Fruit fly (Drosophila melanogaster) whole organism, embryonic: ENCODE results near the gene RpS8.

ENCODE experiments used
- Abd-B ChIP-seq: fragments of 200-800 bp; sonication (Bioruptor generic); optimal IDR thresholded peaks from 2 replicates; lab custom pipeline; 2018; ENCODE audit warnings: missing biosample characterization, mild to moderate bottlenecking, missing genetic modification characterization, moderate library complexity
- Atf3 ChIP-seq: fragments of 200-800 bp; sonication (Bioruptor generic); optimal IDR thresholded peaks from 3 replicates; lab custom pipeline; 2016; ENCODE audit warnings: missing biosample characterization, missing genetic modification characterization
- CG10366 ChIP-seq: fragments of 200-800 bp; sonication (Bioruptor generic); IDR thresholded peaks from 2 replicates; pipeline ENCODE4 v1.3.6; 2022; ENCODE audit warnings: missing biosample characterization, missing genetic modification characterization
- CG10654 ChIP-seq: fragments of 200-800 bp; sonication (Bioruptor generic); optimal IDR thresholded peaks from 2 replicates; lab custom pipeline; 2016; ENCODE audit warnings: missing biosample characterization, missing genetic modification characterization
- CG11247 ChIP-seq: fragments of 200-800 bp; sonication (Bioruptor generic); IDR thresholded peaks from 2 replicates; pipeline ENCODE4 v1.3.6; 2022; ENCODE audit warnings: missing biosample characterization, missing genetic modification characterization
- CG11398 ChIP-seq: fragments of 200-800 bp; sonication (Bioruptor generic); optimal IDR thresholded peaks from 2 replicates; lab custom pipeline; 2016; ENCODE audit warnings: missing biosample characterization, missing genetic modification characterization
- CG11696 ChIP-seq: fragments of 200-800 bp; sonication (Bioruptor generic); IDR thresholded peaks from 2 replicates; pipeline ENCODE4 v1.3.6; 2022; ENCODE audit warnings: missing biosample characterization, missing genetic modification characterization
- CG12391 ChIP-seq: fragments of 200-800 bp; sonication (Bioruptor generic); optimal IDR thresholded peaks from 3 replicates; lab custom pipeline; 2018; ENCODE audit warnings: missing biosample characterization, mild to moderate bottlenecking, missing genetic modification characterization, moderate library complexity
- CG14710 ChIP-seq: fragments of 200-800 bp; sonication (Bioruptor generic); optimal IDR thresholded peaks from 3 replicates; lab custom pipeline; 2019; ENCODE audit warnings: missing biosample characterization, mild to moderate bottlenecking, missing genetic modification characterization, moderate library complexity
- CG15601 ChIP-seq: fragments of 200-800 bp; sonication (Bioruptor generic); optimal IDR thresholded peaks from 3 replicates; lab custom pipeline; 2019; ENCODE audit warnings: missing biosample characterization, mild to moderate bottlenecking, missing genetic modification characterization, moderate library complexity
- CG17186 ChIP-seq: fragments of 200-800 bp; sonication (Bioruptor generic); optimal IDR thresholded peaks from 3 replicates; lab custom pipeline; 2017; ENCODE audit warnings: missing biosample characterization, missing genetic modification reagents, missing genetic modification characterization
- CG17912 ChIP-seq: fragments of 200-800 bp; sonication (Bioruptor generic); optimal IDR thresholded peaks from 2 replicates; lab custom pipeline; 2018; ENCODE audit warnings: missing biosample characterization, mild to moderate bottlenecking, missing genetic modification characterization
- CG1832 ChIP-seq: fragments of 200-800 bp; sonication (Bioruptor generic); optimal IDR thresholded peaks from 2 replicates; lab custom pipeline; 2017; ENCODE audit warnings: missing biosample characterization, mild to moderate bottlenecking, missing genetic modification characterization, inconsistent platforms
- CG18764 ChIP-seq: fragments of 200-800 bp; sonication (Bioruptor generic); optimal IDR thresholded peaks from 3 replicates; lab custom pipeline; 2016; ENCODE audit warnings: missing biosample characterization, missing genetic modification characterization
- CG4360 ChIP-seq: fragments of 200-800 bp; sonication (Bioruptor generic); IDR thresholded peaks from 2 replicates; pipeline ENCODE4 v1.3.6; 2022; ENCODE audit warnings: missing biosample characterization, missing genetic modification characterization
- CG4617 ChIP-seq: fragments of 200-800 bp; sonication (Bioruptor generic); optimal IDR thresholded peaks from 3 replicates; lab custom pipeline; 2016; ENCODE audit warnings: missing biosample characterization, missing genetic modification characterization, borderline replicate concordance
- CG6791 ChIP-seq: fragments of 200-800 bp; sonication (Bioruptor generic); IDR thresholded peaks from 3 replicates; pipeline ENCODE4 v1.3.6; 2022; ENCODE audit warnings: missing biosample characterization, missing genetic modification characterization; ENCODE audit not compliant: partially characterized antibody
- CG7271 ChIP-seq: fragments of 200-800 bp; sonication (Bioruptor generic); optimal IDR thresholded peaks from 2 replicates; lab custom pipeline; 2018; ENCODE audit warnings: missing biosample characterization, mild to moderate bottlenecking, missing genetic modification characterization, moderate library complexity
- CG7745 ChIP-seq: fragments of 200-800 bp; sonication (Bioruptor generic); optimal IDR thresholded peaks from 2 replicates; lab custom pipeline; 2018; ENCODE audit warnings: missing biosample characterization, mild to moderate bottlenecking, missing genetic modification characterization, moderate library complexity
- CG7839 ChIP-seq: fragments of 200-800 bp; sonication (Bioruptor generic); optimal IDR thresholded peaks from 3 replicates; lab custom pipeline; 2018; ENCODE audit warnings: missing biosample characterization, mild to moderate bottlenecking, missing genetic modification characterization, moderate library complexity
- CoRest ChIP-seq: fragments of 200-800 bp; sonication (Bioruptor generic); optimal IDR thresholded peaks from 3 replicates; lab custom pipeline; 2018; ENCODE audit warnings: missing biosample characterization, mild to moderate bottlenecking, missing genetic modification characterization, moderate library complexity
- Doc3 ChIP-seq: fragments of 200-800 bp; sonication (Bioruptor generic); IDR thresholded peaks from 3 replicates; pipeline ENCODE4 v1.3.6; 2022; ENCODE audit warnings: missing biosample characterization, missing genetic modification characterization; ENCODE audit not compliant: partially characterized antibody
- Max ChIP-seq: fragments of 200-800 bp; sonication (Bioruptor generic); optimal IDR thresholded peaks from 2 replicates; lab custom pipeline; 2016; ENCODE audit warnings: missing biosample characterization, mild to moderate bottlenecking, missing genetic modification characterization
- Meics ChIP-seq: fragments of 200-800 bp; sonication (Bioruptor generic); optimal IDR thresholded peaks from 2 replicates; lab custom pipeline; 2017; ENCODE audit warnings: missing biosample characterization, mild to moderate bottlenecking, missing genetic modification characterization
- Pdp1 ChIP-seq, 2 experiments: fragments of 200-800 bp; sonication (Bioruptor generic); optimal IDR thresholded peaks; 3 replicates each; lab custom pipeline; 2016; ENCODE audit warnings: missing biosample characterization in 2 of 2, missing genetic modification characterization in 2 of 2, mild to moderate bottlenecking in 1 of 2, moderate library complexity in 1 of 2
- Ravus ChIP-seq: fragments of 200-800 bp; sonication (Bioruptor generic); IDR thresholded peaks from 2 replicates; pipeline ENCODE4 v1.3.6; 2022; ENCODE audit warnings: missing biosample characterization, missing genetic modification characterization
- Ssrp ChIP-seq: fragments of 200-800 bp; sonication (Bioruptor generic); optimal IDR thresholded peaks from 2 replicates; lab custom pipeline; 2018; ENCODE audit warnings: missing biosample characterization, mild to moderate bottlenecking, missing genetic modification characterization, moderate library complexity
- Tbp ChIP-seq: fragments of >200 bp; optimal IDR thresholded peaks from 2 replicates; lab custom pipeline; 2018; ENCODE audit warnings: missing biosample characterization, missing genetic modification characterization
- Trl ChIP-seq, 3 experiments: fragments of >200 bp in 2 of 3; fragments of 200-800 bp in 1 of 3; sonication (Bioruptor generic) in 1 of 3; optimal IDR thresholded peaks; 2 replicates in 1 of 3; 3 replicates in 2 of 3; lab custom pipeline; 2016 to 2017; ENCODE audit warnings: missing biosample characterization in 1 of 3, missing genetic modification characterization in 1 of 3
- Usf ChIP-seq: fragments of 200-800 bp; sonication (Bioruptor generic); optimal IDR thresholded peaks from 2 replicates; lab custom pipeline; 2017; ENCODE audit warnings: missing genotype, missing biosample characterization, missing genetic modification characterization
- Vsx1 ChIP-seq: fragments of 200-800 bp; sonication (Bioruptor generic); optimal IDR thresholded peaks from 2 replicates; lab custom pipeline; 2017; ENCODE audit warnings: missing biosample characterization, mild to moderate bottlenecking, missing genetic modification characterization, missing genetic modification reagents
- bcd ChIP-seq: fragments of 200-800 bp; sonication (Bioruptor generic); optimal IDR thresholded peaks from 2 replicates; lab custom pipeline; 2017; ENCODE audit warnings: missing biosample characterization, mild to moderate bottlenecking, missing genetic modification characterization
- cwo ChIP-seq: fragments of 200-800 bp; sonication (Bioruptor generic); optimal IDR thresholded peaks from 3 replicates; lab custom pipeline; 2017; ENCODE audit warnings: missing biosample characterization, missing genetic modification characterization, mild to moderate bottlenecking, moderate library complexity, missing genetic modification reagents
- danr ChIP-seq: fragments of 200-800 bp; sonication (Bioruptor generic); IDR thresholded peaks from 2 replicates; pipeline ENCODE4 v1.3.6; 2022; ENCODE audit warnings: missing biosample characterization, missing genetic modification characterization
- disco-r ChIP-seq: fragments of 200-800 bp; sonication (Bioruptor generic); optimal IDR thresholded peaks from 2 replicates; lab custom pipeline; 2016; ENCODE audit warnings: missing biosample characterization, missing genetic modification characterization
- dysf ChIP-seq: fragments of 200-800 bp; sonication (Bioruptor generic); IDR thresholded peaks from 3 replicates; pipeline ENCODE4 v1.3.6; 2022; ENCODE audit warnings: missing biosample characterization, missing genetic modification characterization
- ftz-f1 ChIP-seq: fragments of 200-800 bp; sonication (Bioruptor generic); optimal IDR thresholded peaks from 2 replicates; lab custom pipeline; 2016; ENCODE audit warnings: missing biosample characterization, missing genetic modification characterization
- gce ChIP-seq: fragments of 200-800 bp; sonication (Bioruptor generic); IDR thresholded peaks from 3 replicates; pipeline ENCODE4 v1.3.6; 2022; ENCODE audit warnings: missing biosample characterization, missing genetic modification characterization
- gt ChIP-seq: fragments of 200-800 bp; sonication (Bioruptor generic); IDR thresholded peaks from 2 replicates; pipeline ENCODE4 v1.3.6; 2022; ENCODE audit warnings: missing biosample characterization, missing genetic modification characterization
- ham ChIP-seq: fragments of 200-800 bp; sonication (Bioruptor generic); IDR thresholded peaks from 2 replicates; pipeline ENCODE4 v1.3.6; 2022; ENCODE audit warnings: missing biosample characterization, missing genetic modification characterization
- nmo ChIP-seq: fragments of 200-800 bp; sonication (Bioruptor generic); optimal IDR thresholded peaks from 2 replicates; lab custom pipeline; 2018; ENCODE audit warnings: missing biosample characterization, mild to moderate bottlenecking, missing genetic modification characterization, moderate library complexity
- row ChIP-seq: fragments of 200-800 bp; sonication (Bioruptor generic); IDR thresholded peaks from 3 replicates; pipeline ENCODE4 v1.3.6; 2022; ENCODE audit warnings: missing biosample characterization, missing genetic modification characterization
- scrt ChIP-seq: fragments of 200-800 bp; sonication (Bioruptor generic); optimal IDR thresholded peaks from 2 replicates; lab custom pipeline; 2018; ENCODE audit warnings: missing biosample characterization, mild to moderate bottlenecking, missing genetic modification characterization, moderate library complexity
- sd ChIP-seq: fragments of 200-800 bp; sonication (Bioruptor generic); optimal IDR thresholded peaks from 3 replicates; lab custom pipeline; 2018; ENCODE audit warnings: missing biosample characterization, mild to moderate bottlenecking, missing genetic modification characterization, moderate library complexity
- tll ChIP-seq, 2 experiments: fragments of 200-800 bp in 1 of 2; fragments of >200 bp in 1 of 2; sonication (Bioruptor generic) in 1 of 2; optimal IDR thresholded peaks; 2 replicates each; lab custom pipeline; 2017 to 2019; ENCODE audit warnings: missing biosample characterization in 2 of 2, missing genetic modification characterization in 2 of 2, mild to moderate bottlenecking in 1 of 2, moderate library complexity in 1 of 2
- toy ChIP-seq: fragments of 200-800 bp; sonication (Bioruptor generic); IDR thresholded peaks from 2 replicates; pipeline ENCODE4 v1.3.6; 2022; ENCODE audit warnings: missing biosample characterization, missing genetic modification characterization
- tup ChIP-seq: fragments of 200-800 bp; sonication (Bioruptor generic); optimal IDR thresholded peaks from 2 replicates; lab custom pipeline; 2016; ENCODE audit warnings: missing biosample characterization, mild to moderate bottlenecking, missing genetic modification characterization, moderate library complexity
- usp ChIP-seq: fragments of >200 bp; optimal IDR thresholded peaks from 2 replicates; lab custom pipeline; 2017; ENCODE audit warnings: missing biosample characterization, missing genetic modification characterization
- zen2 ChIP-seq: fragments of 200-800 bp; sonication (Bioruptor generic); IDR thresholded peaks from 3 replicates; pipeline ENCODE4 v1.3.6; 2022; ENCODE audit warnings: missing biosample characterization, missing genetic modification characterization; ENCODE audit not compliant: partially characterized antibody

The RpS8 gene

DNA sequence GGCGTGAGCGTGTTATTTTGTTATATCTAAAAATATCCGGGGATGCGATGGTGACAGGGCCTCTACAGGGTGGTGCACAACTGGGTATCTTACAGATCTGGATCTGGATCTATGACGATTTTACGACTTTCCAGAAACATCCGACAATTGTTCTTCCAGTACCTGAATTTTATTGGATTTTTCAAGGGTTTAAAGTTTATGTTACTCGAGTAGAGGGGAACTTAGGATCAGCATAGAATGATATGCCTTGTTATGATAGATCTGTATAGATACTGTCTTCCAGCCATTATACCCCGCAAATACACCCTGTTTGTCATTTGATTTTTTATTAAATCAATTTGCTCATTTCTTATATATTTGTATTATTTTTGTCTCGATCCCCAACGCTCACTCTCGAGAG is 33.0 kb downstream of the RpS8 start (continued):
- TF ChIP-seq Usf (GFP tag; lab: Kevin White, UChicago) (no peak), CG17912 (no peak), CG7745 (tag; lab: Kevin White, UChicago) (no peak), nmo (GFP tag; lab: Kevin White, UChicago) (peak; percentile 62), Atf3 (no peak), Meics (peak; percentile 72), CG11398 (no peak), sd (tag; lab: Kevin White, UChicago) (no peak), row (GFP tag; lab: Robert Waterston, UW) (peak; percentile 59), CG10366 (GFP tag; lab: Robert Waterston, UW) (peak; percentile 60), bcd (GFP tag; lab: Kevin White, UChicago) (peak; percentile 67), CoRest (tag; lab: Kevin White, UChicago) (peak; percentile 76), gt (GFP tag; lab: Robert Waterston, UW) (no peak), dysf (peak; percentile 89), CG7271 (tag; lab: Kevin White, UChicago) (no peak), Tbp (GFP tag; lab: Kevin White, UChicago) (no peak), CG1832 (GFP tag; lab: Kevin White, UChicago) (no peak), CG18764 (GFP tag; lab: Kevin White, UChicago) (no peak), CG17186 (GFP tag; lab: Kevin White, UChicago) (no peak), CG6791 (GFP tag; lab: Robert Waterston, UW) (no peak), ftz-f1 (GFP tag; lab: Kevin White, UChicago) (no peak), zen2 (GFP tag; lab: Robert Waterston, UW) (no peak), Ssrp (tag; lab: Kevin White, UChicago) (peak; percentile 36), CG4617 (GFP tag; lab: Kevin White, UChicago) (no peak), Trl (optimal IDR thresholded peaks at IDR 0.05; lab: Kevin White, UChicago) (no peak), Trl (GFP tag; optimal IDR thresholded peaks at IDR 0.05; lab: Kevin White, UChicago) (peak; percentile 28), toy (0 out of 2 replicates have a peak, but pooled peaks have one; percentile 30), CG4360 (GFP tag; lab: Robert Waterston, UW) (no peak), CG15601 (no peak), CG7839 (tag; lab: Kevin White, UChicago) (peak; percentile 73), CG11247 (GFP tag; lab: Robert Waterston, UW) (peak; percentile 58), ham (0 out of 2 replicates have a peak, but pooled peaks have one; percentile 32), gce (0 out of 3 replicates have a peak, but pooled peaks have one; percentile 26), usp (GFP tag; lab: Kevin White, UChicago) (no peak), tup (GFP tag; lab: Kevin White, UChicago) (no peak), cwo (GFP tag; lab: Kevin White, UChicago) (peak; percentile 42), Abd-B (GFP tag; lab: Kevin White, UChicago) (peak; percentile 48), Ravus (GFP tag; lab: Robert Waterston, UW) (peak; percentile 6; the same call in 1 of the 2 replicates), CG12391 (tag; lab: Kevin White, UChicago) (peak; percentile 43), Vsx1 (GFP tag; lab: Kevin White, UChicago) (peak; percentile 19), CG14710 (tag; lab: Kevin White, UChicago) (no peak), Pdp1 (GFP tag; optimal IDR thresholded peaks at IDR 0.05; lab: Kevin White, UChicago) (peak; percentile 18 to 35), Doc3 (GFP tag; lab: Robert Waterston, UW) (no peak), danr (peak; percentile 54; the same call in 1 of the 2 replicates), scrt (GFP tag; lab: Kevin White, UChicago) (peak; percentile 49), CG11696 (0 out of 2 replicates have a peak, but pooled peaks have one; percentile 27), CG10654 (GFP tag; lab: Kevin White, UChicago) (peak; percentile 25), disco-r (GFP tag; lab: Kevin White, UChicago) (no peak), tll (GFP tag; optimal IDR thresholded peaks at IDR 0.05; lab: Kevin White, UChicago) (no peak), Max (GFP tag; lab: Kevin White, UChicago) (peak; percentile 2)
